Fruit fly (Drosophila melanogaster) whole organism, wandering third instar larva: ENCODE measurements around the gene Sec61alpha.

Experiments used
- Abd-B ChIP-seq: fragments of >200 bp; optimal IDR thresholded peaks from 2 replicates; lab custom pipeline; 2017; ENCODE audit warnings: missing biosample characterization, missing genetic modification characterization
- CG32264 ChIP-seq: fragments of 200-800 bp; sonication (Bioruptor generic); optimal IDR thresholded peaks from 2 replicates; lab custom pipeline; 2016; ENCODE audit warnings: missing biosample characterization, missing genetic modification characterization
- CG9705 ChIP-seq: fragments of 200-800 bp; sonication (Bioruptor generic); optimal IDR thresholded peaks from 2 replicates; lab custom pipeline; 2018; ENCODE audit warnings: missing biosample characterization, mild to moderate bottlenecking, missing genetic modification characterization
- CrebA ChIP-seq: fragments of 200-800 bp; sonication (Bioruptor generic); optimal IDR thresholded peaks from 2 replicates; lab custom pipeline; 2016; ENCODE audit warnings: missing biosample characterization, mild to moderate bottlenecking, missing genetic modification characterization, borderline replicate concordance
- Dfd ChIP-seq: fragments of >200 bp; optimal IDR thresholded peaks from 2 replicates; lab custom pipeline; 2017; ENCODE audit warnings: missing biosample characterization, missing genetic modification characterization
- Dif ChIP-seq: fragments of 200-275, 200-300 bp; sonication (Bioruptor generic); optimal IDR thresholded peaks from 2 replicates; lab custom pipeline; 2018; ENCODE audit warnings: missing biosample characterization, missing genetic modification characterization; ENCODE audit not compliant: partially characterized antibody
- GATAd ChIP-seq: sonication (Bioruptor generic); optimal IDR thresholded peaks from 2 replicates; lab custom pipeline; 2016; ENCODE audit warnings: missing biosample characterization, missing genetic modification characterization
- HLH106 ChIP-seq: fragments of 200-800 bp; optimal IDR thresholded peaks from 3 replicates; lab custom pipeline; 2019; ENCODE audit warnings: missing biosample characterization, mild to moderate bottlenecking, missing genetic modification characterization, moderate library complexity
- Hnf4 ChIP-seq: fragments of 200-800 bp; sonication (Bioruptor generic); optimal IDR thresholded peaks from 2 replicates; lab custom pipeline; 2016; ENCODE audit warnings: missing biosample characterization, mild to moderate bottlenecking, missing genetic modification characterization
- Hr78 ChIP-seq: fragments of >200 bp; optimal IDR thresholded peaks from 2 replicates; lab custom pipeline; 2017; ENCODE audit warnings: missing biosample characterization, missing genetic modification characterization
- Hr83 ChIP-seq: fragments of 200-300 bp; sonication (Bioruptor generic); optimal IDR thresholded peaks from 2 replicates; lab custom pipeline; 2016; ENCODE audit warnings: missing biosample characterization, mild to moderate bottlenecking, missing genetic modification characterization, moderate library complexity; ENCODE audit not compliant: poor library complexity, severe bottlenecking
- Jra ChIP-seq: sonication (Bioruptor generic); optimal IDR thresholded peaks from 2 replicates; lab custom pipeline; 2016; ENCODE audit warnings: missing biosample characterization, missing genetic modification characterization
- Mio ChIP-seq: sonication (Bioruptor generic); optimal IDR thresholded peaks from 2 replicates; lab custom pipeline; 2016; ENCODE audit warnings: missing biosample characterization, missing genetic modification characterization
- Myc ChIP-seq: fragments of >200 bp; optimal IDR thresholded peaks from 2 replicates; lab custom pipeline; 2017
- N ChIP-seq: fragments of >200 bp; optimal IDR thresholded peaks from 2 replicates; lab custom pipeline; 2018; ENCODE audit warnings: missing biosample characterization, missing external identifiers, missing genetic modification characterization
- OdsH ChIP-seq: fragments of 200-800 bp; sonication (Bioruptor generic); optimal IDR thresholded peaks from 2 replicates; lab custom pipeline; 2016; ENCODE audit warnings: missing biosample characterization, mild to moderate bottlenecking, missing genetic modification characterization
- Rel ChIP-seq, 2 experiments: fragments of 200-800 bp; sonication (Bioruptor generic) in 1 of 2; optimal IDR thresholded peaks; 2 replicates in 1 of 2; 3 replicates in 1 of 2; lab custom pipeline; 2016 to 2019; ENCODE audit warnings: mild to moderate bottlenecking in 2 of 2, missing biosample characterization in 2 of 2, missing genetic modification characterization in 2 of 2, moderate library complexity in 1 of 2
- Sp1 ChIP-seq: fragments of 200-800 bp; sonication (Bioruptor generic); optimal IDR thresholded peaks from 3 replicates; lab custom pipeline; 2019; ENCODE audit warnings: missing biosample characterization, mild to moderate bottlenecking, missing genetic modification characterization, moderate library complexity
- Vsx2 ChIP-seq: fragments of 200-300, 225-300 bp; sonication (Bioruptor generic); optimal IDR thresholded peaks from 2 replicates; lab custom pipeline; 2018; ENCODE audit warnings: missing biosample characterization, missing genetic modification characterization; ENCODE audit not compliant: partially characterized antibody
- br ChIP-seq: fragments of 200-800 bp; sonication (Bioruptor generic); optimal IDR thresholded peaks from 2 replicates; lab custom pipeline; 2016; ENCODE audit warnings: missing biosample characterization, missing genetic modification characterization
- brk ChIP-seq: fragments of 200-800 bp; sonication (Bioruptor generic); optimal IDR thresholded peaks from 2 replicates; lab custom pipeline; 2016; ENCODE audit warnings: missing biosample characterization, mild to moderate bottlenecking, missing genetic modification characterization
- dl ChIP-seq, 2 experiments: fragments of 175-275, 200-275 bp in 1 of 2; fragments of 200-275 bp in 1 of 2; sonication (Bioruptor generic); optimal IDR thresholded peaks; lab custom pipeline; 2018; ENCODE audit warnings: mild to moderate bottlenecking in 2 of 2, missing biosample characterization in 2 of 2, missing genetic modification characterization in 2 of 2, moderate library complexity in 2 of 2; ENCODE audit not compliant: partially characterized antibody in 2 of 2, insufficient read depth in 1 of 2
- dmrt93B ChIP-seq: fragments of 200-800 bp; sonication (Bioruptor generic); optimal IDR thresholded peaks from 2 replicates; lab custom pipeline; 2018; ENCODE audit warnings: missing biosample characterization, mild to moderate bottlenecking, missing genetic modification characterization
- dsf ChIP-seq: sonication (Bioruptor generic); optimal IDR thresholded peaks from 2 replicates; lab custom pipeline; 2016; ENCODE audit warnings: missing biosample characterization, missing genetic modification characterization, borderline replicate concordance
- ey ChIP-seq: fragments of 200-800 bp; sonication (Bioruptor generic); optimal IDR thresholded peaks from 2 replicates; lab custom pipeline; 2016; ENCODE audit warnings: missing biosample characterization, missing genetic modification characterization
- foxo ChIP-seq, 2 experiments: fragments of 200-800 bp; sonication (Bioruptor generic); optimal IDR thresholded peaks; 2 replicates in 1 of 2; 3 replicates in 1 of 2; lab custom pipeline; 2016 to 2017; ENCODE audit warnings: missing biosample characterization in 2 of 2, missing genetic modification characterization in 2 of 2
- fru ChIP-seq: fragments of 200-800 bp; sonication (Bioruptor generic); optimal IDR thresholded peaks from 3 replicates; lab custom pipeline; 2016; ENCODE audit warnings: missing biosample characterization, mild to moderate bottlenecking, missing genetic modification characterization
- h ChIP-seq: fragments of 200-800 bp; sonication (Bioruptor generic); optimal IDR thresholded peaks from 3 replicates; lab custom pipeline; 2016; ENCODE audit warnings: missing biosample characterization, mild to moderate bottlenecking, missing genetic modification characterization
- jim ChIP-seq: fragments of 175-275, 200-325 bp; sonication (Bioruptor generic); optimal IDR thresholded peaks from 2 replicates; lab custom pipeline; 2016; ENCODE audit warnings: missing biosample characterization, mild to moderate bottlenecking, missing genetic modification characterization
- lola ChIP-seq: fragments of >200 bp; optimal IDR thresholded peaks from 2 replicates; lab custom pipeline; 2017; ENCODE audit warnings: missing biosample characterization, missing genetic modification characterization
- pan ChIP-seq: fragments of >200 bp; optimal IDR thresholded peaks from 2 replicates; lab custom pipeline; 2017
- psq ChIP-seq: fragments of 200-800 bp; sonication (Bioruptor generic); optimal IDR thresholded peaks from 3 replicates; lab custom pipeline; 2017; ENCODE audit warnings: missing biosample characterization, mild to moderate bottlenecking, missing genetic modification characterization, moderate library complexity
- rgr ChIP-seq: fragments of 200-800 bp; sonication (Bioruptor generic); optimal IDR thresholded peaks from 3 replicates; lab custom pipeline; 2016; ENCODE audit warnings: missing biosample characterization, mild to moderate bottlenecking, missing genetic modification characterization
- sage ChIP-seq: fragments of 200-800 bp; sonication (Bioruptor generic); optimal IDR thresholded peaks from 2 replicates; lab custom pipeline; 2016; ENCODE audit warnings: missing biosample characterization, mild to moderate bottlenecking, missing genetic modification characterization
- sv ChIP-seq: fragments of 200-800 bp; sonication (Bioruptor generic); optimal IDR thresholded peaks from 3 replicates; lab custom pipeline; 2016; ENCODE audit warnings: missing biosample characterization, missing genetic modification characterization
- tai ChIP-seq: sonication (Bioruptor generic); optimal IDR thresholded peaks from 2 replicates; lab custom pipeline; 2016; ENCODE audit warnings: missing biosample characterization, missing genetic modification characterization
- usp ChIP-seq: fragments of >200 bp; optimal IDR thresholded peaks from 2 replicates; lab custom pipeline; 2017; ENCODE audit warnings: missing biosample characterization, missing genetic modification characterization
- woc ChIP-seq: sonication (Bioruptor generic); optimal IDR thresholded peaks from 2 replicates; lab custom pipeline; 2016; ENCODE audit warnings: missing biosample characterization, mild to moderate bottlenecking, missing genetic modification characterization

The Sec61alpha gene

DNA sequence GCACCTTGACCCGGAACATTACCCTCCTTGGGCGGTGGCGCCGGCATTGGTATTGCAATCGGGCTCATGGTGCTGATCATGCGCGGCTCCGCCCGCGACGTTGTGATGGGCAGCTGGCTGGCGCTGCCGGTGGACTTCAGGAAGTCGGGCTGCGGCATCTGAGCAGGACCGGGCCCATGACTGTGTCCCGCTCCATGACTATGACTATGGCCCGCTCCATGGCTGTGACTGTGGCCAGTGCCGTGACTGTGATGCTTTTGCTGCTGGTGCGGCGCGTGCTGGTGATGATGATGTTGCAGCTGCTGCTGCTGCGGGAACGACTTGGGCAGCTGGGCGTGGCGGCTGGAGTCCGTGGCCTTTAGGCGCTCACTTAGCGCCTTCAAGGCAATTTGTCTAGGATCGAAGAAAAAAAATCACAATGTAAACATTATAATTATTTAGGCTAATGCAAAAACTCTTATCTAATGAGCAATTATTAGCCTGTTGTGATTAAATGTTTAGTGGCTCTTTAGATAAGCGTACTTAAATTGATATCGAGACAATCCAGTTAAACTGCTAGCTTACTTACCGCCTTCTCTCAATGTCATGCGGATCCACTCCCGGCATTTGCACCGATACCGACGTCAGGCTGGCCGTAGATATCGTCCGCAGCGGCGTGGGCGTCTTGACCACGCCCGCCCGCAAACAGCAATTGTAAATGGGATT lies 5.3 kb downstream of the Sec61alpha start:
- TF ChIP-seq jim (GFP tag; lab: Kevin White, UChicago): no peak
- TF ChIP-seq tai (GFP tag; lab: Kevin White, UChicago): no peak
- TF ChIP-seq woc (GFP tag; lab: Kevin White, UChicago): no peak
- TF ChIP-seq Mio (GFP tag; lab: Kevin White, UChicago): no peak
- TF ChIP-seq brk (GFP tag; lab: Kevin White, UChicago): no peak
- TF ChIP-seq HLH106: no peak
- TF ChIP-seq Sp1: no peak
- TF ChIP-seq dl (GFP tag; optimal IDR thresholded peaks at IDR 0.05; lab: Kevin White, UChicago; ENCODE audit: insufficient read depth in 1 of 2, partially characterized antibody in 2 of 2): no peak
- TF ChIP-seq lola (GFP tag; lab: Kevin White, UChicago): no peak

DNA sequence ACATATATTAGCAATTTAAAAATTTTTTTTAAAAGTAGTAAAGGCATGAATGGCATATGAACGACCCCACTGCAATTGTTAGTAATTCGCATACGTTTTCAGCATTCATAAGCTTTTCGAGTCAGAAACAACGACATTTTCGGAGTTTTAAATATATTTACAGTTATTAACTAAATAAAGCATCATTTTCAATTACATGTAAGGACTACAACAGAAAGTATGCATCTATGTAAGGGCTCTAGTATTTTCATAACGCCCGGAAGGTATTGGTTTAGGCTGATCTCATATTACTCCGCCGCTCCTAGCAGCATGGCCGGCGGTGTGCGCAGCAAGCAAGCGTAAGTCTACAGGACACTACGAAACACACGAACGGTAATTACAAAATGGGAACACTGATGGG lies 6.1 kb downstream of the Sec61alpha start:
- TF ChIP-seq Sp1 (no peak), dl (GFP tag; optimal IDR thresholded peaks at IDR 0.05; lab: Kevin White, UChicago; ENCODE audit: insufficient read depth in 1 of 2, partially characterized antibody in 2 of 2) (no peak), ey (GFP tag; lab: Kevin White, UChicago) (no peak), Hnf4 (GFP tag; lab: Kevin White, UChicago) (no peak), Hr83 (no peak), sage (GFP tag; lab: Kevin White, UChicago) (no peak), rgr (GFP tag; lab: Kevin White, UChicago) (no peak), dmrt93B (GFP tag; lab: Kevin White, UChicago) (no peak), HLH106 (no peak), br (no peak), h (GFP tag; lab: Kevin White, UChicago) (no peak), fru (GFP tag; lab: Kevin White, UChicago) (no peak), foxo (GFP tag; optimal IDR thresholded peaks at IDR 0.05; lab: Kevin White, UChicago) (no peak), Mio (GFP tag; lab: Kevin White, UChicago) (no peak), usp (no peak), N (GFP tag; lab: Kevin White, UChicago) (no peak)

DNA sequence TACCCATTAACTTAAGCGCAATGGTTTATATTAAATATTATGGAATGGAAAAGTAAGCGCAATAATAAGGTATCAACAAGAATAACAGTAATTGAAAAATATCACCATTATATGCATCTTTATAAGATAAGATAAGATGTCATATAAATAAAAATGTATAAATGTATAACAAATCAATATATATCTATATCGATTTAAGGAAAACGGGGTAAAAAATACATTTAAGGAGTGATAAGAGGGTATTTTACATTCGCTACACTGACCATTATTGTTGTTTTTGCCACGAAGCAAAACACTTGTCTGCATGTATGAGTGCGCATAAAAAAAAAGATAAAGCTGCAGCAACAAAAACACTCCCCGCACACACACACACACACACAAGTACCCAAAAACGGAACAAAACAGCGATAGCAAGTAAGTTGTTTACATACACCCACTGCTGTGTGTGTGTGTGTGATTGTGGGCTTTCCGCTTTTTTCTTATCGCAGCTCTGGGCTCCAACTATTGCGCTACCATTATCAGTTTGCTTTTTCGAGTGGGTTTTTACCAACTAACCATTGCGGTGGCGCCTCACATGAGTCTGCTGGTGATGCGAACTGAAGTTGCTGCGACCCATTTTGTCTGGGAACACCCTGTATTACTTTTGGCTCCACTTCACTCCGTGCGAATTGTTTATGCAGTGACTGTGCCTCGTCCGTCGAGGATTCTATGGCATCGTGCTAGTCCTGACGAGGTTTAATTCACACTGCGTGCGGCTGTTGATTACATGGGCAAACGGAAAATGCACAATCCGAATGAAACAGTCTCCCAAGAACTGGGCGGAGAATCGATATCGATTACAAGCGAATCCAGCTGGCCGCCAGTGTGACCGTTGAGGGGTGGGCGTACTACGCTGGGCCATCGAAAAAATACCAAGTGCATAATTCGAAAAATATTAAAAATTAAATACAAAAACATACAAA lies 7.0 kb downstream of the Sec61alpha start, which contains the start of gene mmy:
Gene mmy (minus strand): TSS at position 829 of the 962 bp plus-strand sequence.
- TF ChIP-seq OdsH (GFP tag; lab: Kevin White, UChicago) (peak; percentile 51), Vsx2 (GFP tag; lab: Kevin White, UChicago) (no peak), Abd-B (GFP tag; lab: Kevin White, UChicago) (no peak), dsf (GFP tag; lab: Kevin White, UChicago) (no peak), CrebA (GFP tag; lab: Kevin White, UChicago) (no peak), Hr78 (GFP tag; lab: Kevin White, UChicago) (no peak), usp (no peak), Sp1 (peak; percentile 70), Hr83 (peak; percentile 49), Rel (GFP tag; optimal IDR thresholded peaks at IDR 0.05; lab: Kevin White, UChicago) (peak; percentile 35), Rel (tag; optimal IDR thresholded peaks at IDR 0.05; lab: Kevin White, UChicago) (peak; percentile 92), br (peak; percentile 45), GATAd (GFP tag; lab: Kevin White, UChicago) (no peak), fru (GFP tag; lab: Kevin White, UChicago) (peak; percentile 64), Dif (no peak), psq (GFP tag; lab: Kevin White, UChicago) (peak; percentile 11), ey (GFP tag; lab: Kevin White, UChicago) (peak; percentile 34), sv (GFP tag; lab: Kevin White, UChicago) (no peak), Mio (GFP tag; lab: Kevin White, UChicago) (no peak), woc (GFP tag; lab: Kevin White, UChicago) (peak; percentile 9), N (GFP tag; lab: Kevin White, UChicago) (peak; percentile 56), foxo (GFP tag; optimal IDR thresholded peaks at IDR 0.05; lab: Kevin White, UChicago) (peak in 1 of 2 experiments; percentile 59), sage (GFP tag; lab: Kevin White, UChicago) (peak; percentile 52), pan (lab: Kevin White, UChicago) (peak; percentile 62), tai (GFP tag; lab: Kevin White, UChicago) (no peak), CG9705 (GFP tag; lab: Kevin White, UChicago) (no peak), Dfd (GFP tag; lab: Kevin White, UChicago) (no peak), lola (GFP tag; lab: Kevin White, UChicago) (no peak), Myc (lab: Kevin White, UChicago) (no peak), Hnf4 (GFP tag; lab: Kevin White, UChicago) (no peak), rgr (GFP tag; lab: Kevin White, UChicago) (peak; percentile 66), HLH106 (peak; percentile 53), CG32264 (GFP tag; lab: Kevin White, UChicago) (no peak), brk (GFP tag; lab: Kevin White, UChicago) (peak; percentile 24), h (GFP tag; lab: Kevin White, UChicago) (peak; percentile 38), Jra (GFP tag; lab: Kevin White, UChicago) (peak; percentile 33), dmrt93B (GFP tag; lab: Kevin White, UChicago) (no peak), dl (GFP tag; optimal IDR thresholded peaks at IDR 0.05; lab: Kevin White, UChicago; ENCODE audit: insufficient read depth in 1 of 2, partially characterized antibody in 2 of 2) (peak; percentile 19 to 53), jim (GFP tag; lab: Kevin White, UChicago) (peak; percentile 77)
- TF ChIP-seq, all 38 proteins: peak for 20
